Worm (Caenorhabditis elegans): ENCODE data around the gene Y4C6B.1.

Gene Y4C6B.1

DNA sequence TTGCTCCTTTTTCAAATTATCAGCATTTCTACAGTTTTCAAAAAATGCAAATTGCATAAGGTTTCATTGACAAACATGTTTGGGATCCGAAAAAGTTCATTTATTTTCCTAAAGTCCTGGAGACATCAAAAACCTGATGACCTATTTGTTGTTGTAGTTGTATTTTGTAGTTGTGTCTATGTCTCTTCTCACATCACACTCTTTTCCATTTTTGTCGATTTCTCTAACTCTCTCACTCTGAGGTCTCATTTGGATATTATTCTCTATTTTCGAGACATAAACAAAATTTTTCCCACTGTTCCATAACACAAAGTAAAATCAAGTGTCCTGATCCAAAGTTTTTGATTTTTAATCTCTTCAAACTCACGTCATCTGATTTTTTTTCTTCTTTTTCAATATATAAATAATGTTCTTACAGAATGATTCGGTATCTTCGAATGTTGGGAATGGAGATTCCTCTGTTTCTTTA is 35.4 kb upstream of the Y4C6B.1 start, which contains the start of gene slc-46A:
TSS of gene slc-46A (plus strand) at position 419 of the 469 bp plus-strand sequence.
- TF ChIP-seq C34F6.9 (tag; optimal IDR thresholded peaks at IDR 0.05): peak; percentile 48
- TF ChIP-seq gmeb-1 (tag; optimal IDR thresholded peaks at IDR 0.05): no peak
- peak; percentile 26 for TF ChIP-seq unc-55 (GFP tag; optimal IDR thresholded peaks at IDR 0.05)
- TF ChIP-seq snpc-4 (tag; optimal IDR thresholded peaks at IDR 0.05): peak; percentile 20
- TF ChIP-seq nhr-237 (tag; optimal IDR thresholded peaks at IDR 0.05): no peak
- peak; percentile 12 for TF ChIP-seq sma-9 (GFP tag; optimal IDR thresholded peaks at IDR 0.05)
- TF ChIP-seq sma-9 (tag; optimal IDR thresholded peaks at IDR 0.05): no peak
- TF ChIP-seq nhr-77 (tag; optimal IDR thresholded peaks at IDR 0.05): no peak
- no peak for TF ChIP-seq nhr-12 (tag; optimal IDR thresholded peaks at IDR 0.05)
- TF ChIP-seq nhr-11 (tag; optimal IDR thresholded peaks at IDR 0.05): no peak
- no peak for TF ChIP-seq nhr-25 (tag; optimal IDR thresholded peaks at IDR 0.05)

DNA sequence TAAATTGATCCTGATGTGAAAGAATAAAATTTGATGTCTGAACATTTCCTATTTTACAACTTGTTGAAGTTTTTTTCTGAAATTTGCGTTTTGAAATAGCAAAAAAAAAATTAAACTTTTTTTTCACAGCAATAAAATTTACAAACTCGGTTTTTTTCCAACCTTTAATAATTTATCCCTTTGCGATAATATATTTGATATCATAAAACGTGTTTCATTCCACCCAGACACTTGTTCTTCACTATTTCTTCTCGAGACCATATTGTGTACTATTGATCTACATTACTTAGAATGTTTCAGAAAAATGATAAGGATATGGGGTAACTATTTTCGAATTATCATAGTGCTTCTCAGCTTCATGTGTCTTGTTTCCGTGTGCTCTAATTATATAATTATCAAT is 28.1 kb upstream of the Y4C6B.1 start, which contains the start of gene Y4C6B.4:
TSS of gene Y4C6B.4 (plus strand) at position 301 of the 400 bp plus-strand sequence.
- TF ChIP-seq ztf-11 (tag; optimal IDR thresholded peaks at IDR 0.05) (no peak), ceh-82 (tag; optimal IDR thresholded peaks at IDR 0.05) (no peak), skn-1 (tag; optimal IDR thresholded peaks at IDR 0.05) (no peak), dmd-4 (tag; optimal IDR thresholded peaks at IDR 0.05) (no peak), alr-1 (tag; optimal IDR thresholded peaks at IDR 0.05) (no peak), lin-13 (GFP tag; optimal IDR thresholded peaks at IDR 0.05) (no peak), lin-39 (tag; optimal IDR thresholded peaks at IDR 0.05) (no peak), unc-39 (tag; optimal IDR thresholded peaks at IDR 0.05) (no peak), elt-1 (tag; optimal IDR thresholded peaks at IDR 0.05) (no peak), unc-62 (GFP tag; optimal IDR thresholded peaks at IDR 0.05) (no peak)

DNA sequence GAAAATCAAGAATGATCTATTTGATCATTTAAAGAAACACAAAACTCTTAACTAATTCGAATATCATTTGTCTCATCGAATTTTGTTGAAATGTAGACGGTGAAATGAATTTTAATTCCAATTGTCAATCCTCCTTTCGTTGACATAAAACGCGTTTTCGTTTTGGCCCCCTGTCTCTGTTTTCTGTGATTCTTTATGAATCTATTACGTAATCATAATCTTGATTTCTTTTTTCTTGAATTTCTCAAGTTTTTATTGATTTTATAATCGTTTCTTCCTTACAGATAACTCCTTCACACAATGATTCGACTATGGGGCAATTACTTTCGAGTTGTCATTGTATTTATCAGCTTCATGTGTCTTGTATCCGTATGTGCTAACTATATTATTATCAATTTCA is 22.1 kb upstream of the Y4C6B.1 start, which contains the start of gene Y4C6B.3:
TSS of gene Y4C6B.3 (plus strand) at position 301 of the 400 bp plus-strand sequence.
- TF ChIP-seq ztf-11 (tag; optimal IDR thresholded peaks at IDR 0.05) (no peak), blmp-1 (tag; optimal IDR thresholded peaks at IDR 0.05; ENCODE audit: insufficient read depth) (no peak), F13H6.1 (tag; optimal IDR thresholded peaks at IDR 0.05) (no peak), snpc-4 (tag; optimal IDR thresholded peaks at IDR 0.05) (no peak), nhr-237 (tag; optimal IDR thresholded peaks at IDR 0.05) (no peak), sma-3 (GFP tag; optimal IDR thresholded peaks at IDR 0.05) (no peak), nhr-21 (tag; optimal IDR thresholded peaks at IDR 0.05) (no peak), mbf-1 (tag; optimal IDR thresholded peaks at IDR 0.05) (no peak), nhr-11 (tag; optimal IDR thresholded peaks at IDR 0.05) (no peak), ztf-1 (GFP tag; conservative IDR thresholded peaks at IDR 0.05) (no peak), elt-3 (tag; optimal IDR thresholded peaks at IDR 0.05) (no peak), ceh-82 (tag; optimal IDR thresholded peaks at IDR 0.05) (no peak), elt-1 (tag; optimal IDR thresholded peaks at IDR 0.05) (no peak)

DNA sequence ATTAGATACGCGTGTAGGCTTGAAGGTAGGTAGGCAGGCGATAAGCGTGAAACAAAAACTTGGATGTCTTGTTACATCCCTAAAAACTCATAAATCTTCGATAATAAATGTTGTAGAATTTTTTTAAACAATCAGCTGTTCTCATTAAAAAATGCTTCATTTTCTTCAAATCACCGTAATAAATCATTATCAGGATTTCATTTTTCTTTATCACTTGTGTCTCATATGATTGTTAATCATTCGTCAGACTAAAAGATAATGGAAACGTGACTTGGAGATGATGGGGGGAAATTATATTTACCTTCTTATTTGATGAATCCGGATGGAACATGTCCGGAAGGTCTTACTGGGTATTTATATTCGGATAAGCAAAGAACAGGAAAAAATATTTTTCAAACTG is 20.8 kb upstream of the Y4C6B.1 start:
- TF ChIP-seq fos-1 (tag; optimal IDR thresholded peaks at IDR 0.05): no peak
- no peak for TF ChIP-seq nhr-12 (tag; optimal IDR thresholded peaks at IDR 0.05)
- TF ChIP-seq snpc-4 (tag; optimal IDR thresholded peaks at IDR 0.05): no peak
- no peak for TF ChIP-seq peb-1 (tag; optimal IDR thresholded peaks at IDR 0.05)
- peak; percentile 33 for TF ChIP-seq nhr-21 (tag; optimal IDR thresholded peaks at IDR 0.05)
- no peak for TF ChIP-seq nhr-11 (tag; optimal IDR thresholded peaks at IDR 0.05)
- no peak for TF ChIP-seq nhr-6 (tag; optimal IDR thresholded peaks at IDR 0.05)
- peak; percentile 59 for TF ChIP-seq blmp-1 (tag; optimal IDR thresholded peaks at IDR 0.05; ENCODE audit: insufficient read depth)
- TF ChIP-seq nhr-237 (tag; optimal IDR thresholded peaks at IDR 0.05): no peak
- TF ChIP-seq mbf-1 (tag; optimal IDR thresholded peaks at IDR 0.05): no peak
- no peak for TF ChIP-seq elt-1 (tag; optimal IDR thresholded peaks at IDR 0.05)
- no peak for TF ChIP-seq nhr-129 (tag; optimal IDR thresholded peaks at IDR 0.05)
- TF ChIP-seq ztf-11 (tag; optimal IDR thresholded peaks at IDR 0.05): no peak
- no peak for TF ChIP-seq ceh-16 (tag; optimal IDR thresholded peaks at IDR 0.05)
- no peak for TF ChIP-seq nhr-10 (tag; optimal IDR thresholded peaks at IDR 0.05)
- no peak for TF ChIP-seq ceh-82 (tag; optimal IDR thresholded peaks at IDR 0.05)
- TF ChIP-seq sem-4 (tag; optimal IDR thresholded peaks at IDR 0.05): no peak
- no peak for TF ChIP-seq alr-1 (tag; optimal IDR thresholded peaks at IDR 0.05)
- peak; percentile 1 for TF ChIP-seq nhr-25 (tag; optimal IDR thresholded peaks at IDR 0.05)
- no peak for TF ChIP-seq R02D3.7 (tag; optimal IDR thresholded peaks at IDR 0.05)
- no peak for TF ChIP-seq gmeb-1 (tag; optimal IDR thresholded peaks at IDR 0.05)
- TF ChIP-seq sma-3 (GFP tag; optimal IDR thresholded peaks at IDR 0.05): peak; percentile 4
- no peak for TF ChIP-seq lsy-2 (tag; optimal IDR thresholded peaks at IDR 0.05)

Data from whole organism, L2 larva.